Worm (Caenorhabditis elegans): ENCODE measurements around the gene F32H5.1.

ce11 chrV:13360254-13360653, 2.4 kb upstream of the F32H5.1 start, which contains the start of gene F32H5.4:
- TF ChIP-seq ama-1 (optimal IDR thresholded peaks at IDR 0.05): no peak
- TF ChIP-seq elt-1 (tag; optimal IDR thresholded peaks at IDR 0.05): no peak
- no peak for TF ChIP-seq ceh-82 (tag; optimal IDR thresholded peaks at IDR 0.05)
- no peak for TF ChIP-seq daf-12 (tag; optimal IDR thresholded peaks at IDR 0.05)
- no peak for TF ChIP-seq nhr-28 (tag; optimal IDR thresholded peaks at IDR 0.05)
- TF ChIP-seq pha-4 (tag; optimal IDR thresholded peaks at IDR 0.05): no peak
- no peak for TF ChIP-seq aly-2 (tag; optimal IDR thresholded peaks at IDR 0.05)
- no peak for TF ChIP-seq nhr-11 (tag; optimal IDR thresholded peaks at IDR 0.05)
- no peak for TF ChIP-seq skn-1 (tag; optimal IDR thresholded peaks at IDR 0.05)
- TF ChIP-seq ztf-11 (tag; optimal IDR thresholded peaks at IDR 0.05): no peak
- no peak for TF ChIP-seq unc-39 (tag; optimal IDR thresholded peaks at IDR 0.05)
- no peak for TF ChIP-seq fkh-2 (tag; optimal IDR thresholded peaks at IDR 0.05)
